Fruit fly (Drosophila melanogaster): ENCODE results near the gene CG14826.

Gene CG14826

DNA sequence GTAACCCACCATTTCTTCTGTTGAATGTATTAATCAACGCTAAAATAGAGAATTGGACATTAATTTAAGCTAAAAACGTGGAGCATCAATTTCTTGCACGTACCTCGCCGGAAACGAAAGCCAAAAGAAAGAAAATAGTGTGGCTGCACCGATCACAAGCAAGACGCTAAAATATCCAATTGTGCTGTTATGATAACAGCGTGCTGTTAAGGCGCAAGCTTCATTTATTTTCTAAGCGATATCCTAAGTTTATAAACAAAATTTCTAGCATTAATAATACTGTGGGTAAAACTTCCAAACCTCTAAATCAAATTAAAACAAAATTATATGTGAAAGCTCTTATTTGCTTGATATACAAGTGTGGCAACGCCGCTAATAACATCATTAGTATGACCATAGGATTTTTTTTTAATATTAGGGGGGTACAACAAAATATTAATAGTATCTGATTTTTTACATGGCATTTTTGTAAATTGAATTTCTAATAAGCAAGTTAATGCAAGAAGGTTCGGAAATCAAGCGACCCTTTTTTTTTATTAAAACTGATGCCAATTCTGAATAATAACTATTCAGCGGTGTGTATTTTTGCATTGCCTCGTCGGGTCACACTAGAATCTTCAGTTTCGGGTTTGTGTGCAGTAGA, 7.0 kb downstream of the CG14826 start, which contains the start of the genes RpL18 and Neos (continued):
- no peak for TF ChIP-seq oc (tag; optimal IDR thresholded peaks at IDR 0.05)
- peak; percentile 70 for TF ChIP-seq Sox102F (GFP tag; optimal IDR thresholded peaks at IDR 0.05)
- peak; percentile 66 for TF ChIP-seq CG17359 (tag; optimal IDR thresholded peaks at IDR 0.05)
- TF ChIP-seq Rx (GFP tag; IDR thresholded peaks at IDR 0.05) = peak; percentile 51; the same call in 1 of the 2 replicates
- peak; percentile 70 for TF ChIP-seq CG32532 (GFP tag; IDR thresholded peaks at IDR 0.05)
- peak; percentile 30 for TF ChIP-seq emc (GFP tag; optimal IDR thresholded peaks at IDR 0.05)
- TF ChIP-seq CG7556 (GFP tag; optimal IDR thresholded peaks at IDR 0.05) = peak; percentile 60
- peak; percentile 79 for TF ChIP-seq Sox100B (GFP tag; optimal IDR thresholded peaks at IDR 0.05)
- peak; percentile 45 for TF ChIP-seq run (tag; optimal IDR thresholded peaks at IDR 0.05)
- peak; percentile 63 for TF ChIP-seq sqz (GFP tag; optimal IDR thresholded peaks at IDR 0.05)
- peak; percentile 86 for TF ChIP-seq CG6765 (GFP tag; optimal IDR thresholded peaks at IDR 0.05)
- peak; percentile 88 for TF ChIP-seq row (GFP tag; IDR thresholded peaks at IDR 0.05)
- TF ChIP-seq Usf (GFP tag; optimal IDR thresholded peaks at IDR 0.05) = peak; percentile 42
- peak; percentile 38 for TF ChIP-seq maf-S (GFP tag; optimal IDR thresholded peaks at IDR 0.05)
- TF ChIP-seq CrebB (tag; optimal IDR thresholded peaks at IDR 0.05) = peak; percentile 73
- TF ChIP-seq cad (GFP tag; optimal IDR thresholded peaks at IDR 0.05) = no peak
- TF ChIP-seq Abd-B (GFP tag; optimal IDR thresholded peaks at IDR 0.05) = peak; percentile 72
- TF ChIP-seq Myb (GFP tag; optimal IDR thresholded peaks at IDR 0.05) = peak; percentile 36
- TF ChIP-seq CG2712 (tag; optimal IDR thresholded peaks at IDR 0.05) = peak; percentile 74
- no peak for TF ChIP-seq abd-A (tag; optimal IDR thresholded peaks at IDR 0.05)
- TF ChIP-seq Vsx1 (GFP tag; optimal IDR thresholded peaks at IDR 0.05) = no peak
- TF ChIP-seq CG34422 (GFP tag; IDR thresholded peaks at IDR 0.05) = peak; percentile 54; the same call in 1 of the 3 replicates
- TF ChIP-seq CG17186 (GFP tag; optimal IDR thresholded peaks at IDR 0.05) = peak; percentile 100
- TF ChIP-seq amos (GFP tag; IDR thresholded peaks at IDR 0.05; ENCODE audit: partially characterized antibody) = no peak
- TF ChIP-seq CG6683 (GFP tag; optimal IDR thresholded peaks at IDR 0.05) = peak; percentile 47
- TF ChIP-seq CG9932 (GFP tag; IDR thresholded peaks at IDR 0.05) = peak; percentile 65
- TF ChIP-seq Sry-β (GFP tag; optimal IDR thresholded peaks at IDR 0.05) = peak; percentile 18
- TF ChIP-seq trh (GFP tag; optimal IDR thresholded peaks at IDR 0.05) = peak; percentile 13
- peak; percentile 70 for TF ChIP-seq CG12236 (GFP tag; optimal IDR thresholded peaks at IDR 0.05)
- TF ChIP-seq CG8359 (GFP tag; optimal IDR thresholded peaks at IDR 0.05; ENCODE audit: borderline replicate concordance) = no peak
- peak in 1 of 2 experiments; percentile 31 for TF ChIP-seq crp (GFP tag; optimal IDR thresholded peaks at IDR 0.05)
- peak; percentile 53 for TF ChIP-seq CG30020 (tag; optimal IDR thresholded peaks at IDR 0.05)
- TF ChIP-seq CG12219 (GFP tag; optimal IDR thresholded peaks at IDR 0.05) = peak; percentile 67
- TF ChIP-seq CG6175 (GFP tag; IDR thresholded peaks at IDR 0.05) = no peak
- peak; percentile 73 for TF ChIP-seq pzg (GFP tag; optimal IDR thresholded peaks at IDR 0.05)
- no peak for TF ChIP-seq crol (GFP tag; IDR thresholded peaks at IDR 0.05)
- TF ChIP-seq Hr39 (optimal IDR thresholded peaks at IDR 0.05) = no peak
- TF ChIP-seq luna (GFP tag; optimal IDR thresholded peaks at IDR 0.05) = peak; percentile 36
- TF ChIP-seq ems (GFP tag; optimal IDR thresholded peaks at IDR 0.05) = peak; percentile 45
- peak; percentile 87 for TF ChIP-seq Fer1 (GFP tag; optimal IDR thresholded peaks at IDR 0.05)
- TF ChIP-seq CG3847 (GFP tag; IDR thresholded peaks at IDR 0.05) = peak; percentile 45; the same call in 1 of the 2 replicates
- TF ChIP-seq Ets97D (GFP tag; optimal IDR thresholded peaks at IDR 0.05) = peak; percentile 99
- no peak; the same call in 1 of the 2 replicates for TF ChIP-seq Nf-YA (GFP tag; IDR thresholded peaks at IDR 0.05)
- TF ChIP-seq toy (GFP tag; IDR thresholded peaks at IDR 0.05) = no peak
- TF ChIP-seq yki (optimal IDR thresholded peaks at IDR 0.05) = no peak
- no peak for TF ChIP-seq CG10565 (GFP tag; optimal IDR thresholded peaks at IDR 0.05)
- TF ChIP-seq ttk (GFP tag; IDR thresholded peaks at IDR 0.05) = peak; percentile 23; the same call in 1 of the 2 replicates
- TF ChIP-seq Lhr (GFP tag; optimal IDR thresholded peaks at IDR 0.05) = peak; percentile 76
- TF ChIP-seq Hsf (GFP tag; optimal IDR thresholded peaks at IDR 0.05) = peak; percentile 78
- no peak for TF ChIP-seq inv (GFP tag; IDR thresholded peaks at IDR 0.05; ENCODE audit: partially characterized antibody)

All from whole organism, embryonic.